Fruit fly (Drosophila melanogaster) Kc167 (cell line): ENCODE results near the gene lectin-33A.

Experiments used
- Myc ChIP-seq: fragments of >200 bp; optimal IDR thresholded peaks from 2 replicates; lab custom pipeline; 2017; ENCODE audit warnings: missing external identifiers
- Sin3A ChIP-seq: fragments of >200 bp; optimal IDR thresholded peaks from 2 replicates; lab custom pipeline; 2018; ENCODE audit warnings: missing external identifiers
- h ChIP-seq: fragments of >200 bp; optimal IDR thresholded peaks from 3 replicates; lab custom pipeline; 2018; ENCODE audit warnings: missing external identifiers
- insv ChIP-seq: fragments of >200 bp; optimal IDR thresholded peaks from 3 replicates; lab custom pipeline; 2018; ENCODE audit warnings: missing external identifiers
- psq ChIP-seq: fragments of >200 bp; optimal IDR thresholded peaks from 2 replicates; lab custom pipeline; 2017; ENCODE audit warnings: missing external identifiers
- ttk ChIP-seq: sonication (Bioruptor generic); optimal IDR thresholded peaks from 2 replicates; lab custom pipeline; 2017; ENCODE audit warnings: missing external identifiers

The lectin-33A gene

dm6 chr2L:11039548-11040144 lies 37.8 kb downstream of the lectin-33A start:
- TF ChIP-seq h (lab: Kevin White, UChicago) (no peak), psq (no peak), Myc (lab: Kevin White, UChicago) (no peak), insv (lab: Kevin White, UChicago) (no peak), Sin3A (lab: Kevin White, UChicago) (no peak), ttk (lab: Kevin White, UChicago) (no peak)

- no peak for TF ChIP-seq psq
- TF ChIP-seq insv (lab: Kevin White, UChicago) = no peak
- TF ChIP-seq Sin3A (lab: Kevin White, UChicago) = no peak
- no peak for TF ChIP-seq h (lab: Kevin White, UChicago)
- TF ChIP-seq Myc (lab: Kevin White, UChicago) = no peak
- no peak for TF ChIP-seq ttk (lab: Kevin White, UChicago)
Observed at dm6 chr2L:11041074-11041473, 39.2 kb downstream of the lectin-33A start.

dm6 chr2L:11041785-11042184 lies 39.9 kb downstream of the lectin-33A start:
- TF ChIP-seq psq (no peak), Sin3A (lab: Kevin White, UChicago) (no peak), Myc (lab: Kevin White, UChicago) (no peak), insv (lab: Kevin White, UChicago) (no peak)

dm6 chr2L:11044678-11045466 lies 43.0 kb downstream of the lectin-33A start:
- TF ChIP-seq psq = no peak
- TF ChIP-seq h (lab: Kevin White, UChicago) = no peak
- TF ChIP-seq ttk (lab: Kevin White, UChicago) = no peak
- no peak for TF ChIP-seq insv (lab: Kevin White, UChicago)
- TF ChIP-seq Sin3A (lab: Kevin White, UChicago) = no peak
- TF ChIP-seq Myc (lab: Kevin White, UChicago) = no peak

dm6 chr2L:11045467-11045914 lies 43.6 kb downstream of the lectin-33A start:
- TF ChIP-seq Sin3A (lab: Kevin White, UChicago) = no peak
- TF ChIP-seq insv (lab: Kevin White, UChicago) = no peak
- TF ChIP-seq psq = no peak
- TF ChIP-seq Myc (lab: Kevin White, UChicago) = no peak
- TF ChIP-seq h (lab: Kevin White, UChicago) = no peak
- TF ChIP-seq ttk (lab: Kevin White, UChicago) = no peak

dm6 chr2L:11046051-11046450 lies 44.2 kb downstream of the lectin-33A start:
- no peak for TF ChIP-seq Sin3A (lab: Kevin White, UChicago)
- no peak for TF ChIP-seq Myc (lab: Kevin White, UChicago)
- TF ChIP-seq h (lab: Kevin White, UChicago) = no peak
- TF ChIP-seq psq = no peak
- no peak for TF ChIP-seq ttk (lab: Kevin White, UChicago)
- TF ChIP-seq insv (lab: Kevin White, UChicago) = no peak

- TF ChIP-seq psq (no peak), insv (lab: Kevin White, UChicago) (no peak), ttk (lab: Kevin White, UChicago) (no peak), h (lab: Kevin White, UChicago) (no peak), Sin3A (lab: Kevin White, UChicago) (no peak), Myc (lab: Kevin White, UChicago) (no peak)
Observed at dm6 chr2L:11048307-11048706, 46.4 kb downstream of the lectin-33A start.

dm6 chr2L:11049723-11050122 lies 47.9 kb downstream of the lectin-33A start:
- TF ChIP-seq Sin3A (lab: Kevin White, UChicago) = no peak
- TF ChIP-seq Myc (lab: Kevin White, UChicago) = no peak
- no peak for TF ChIP-seq insv (lab: Kevin White, UChicago)
- no peak for TF ChIP-seq psq
- no peak for TF ChIP-seq ttk (lab: Kevin White, UChicago)
- no peak for TF ChIP-seq h (lab: Kevin White, UChicago)

dm6 chr2L:11051644-11052492 lies 50.0 kb downstream of the lectin-33A start:
- TF ChIP-seq h (lab: Kevin White, UChicago) (no peak), ttk (lab: Kevin White, UChicago) (no peak), Myc (lab: Kevin White, UChicago) (no peak), insv (lab: Kevin White, UChicago) (no peak), Sin3A (lab: Kevin White, UChicago) (no peak), psq (no peak)
